Worm (Caenorhabditis elegans) whole organism, late embryonic: ENCODE measurements around the gene haao-1.

Experiments
- ama-1 ChIP-seq: fragments of 150-350 bp; optimal IDR thresholded peaks from 2 replicates; lab custom pipeline; 2014
- fkh-10 ChIP-seq: fragments of 150-350 bp; optimal IDR thresholded peaks from 2 replicates; lab custom pipeline; 2014; ENCODE audit warnings: missing biosample characterization, missing genetic modification reagents, missing genetic modification characterization
- pag-3 ChIP-seq: sonication (generic microtip); optimal IDR thresholded peaks from 2 replicates; lab custom pipeline; 2016; ENCODE audit warnings: missing compliant biosample characterization, missing genetic modification characterization, borderline replicate concordance

DNA sequence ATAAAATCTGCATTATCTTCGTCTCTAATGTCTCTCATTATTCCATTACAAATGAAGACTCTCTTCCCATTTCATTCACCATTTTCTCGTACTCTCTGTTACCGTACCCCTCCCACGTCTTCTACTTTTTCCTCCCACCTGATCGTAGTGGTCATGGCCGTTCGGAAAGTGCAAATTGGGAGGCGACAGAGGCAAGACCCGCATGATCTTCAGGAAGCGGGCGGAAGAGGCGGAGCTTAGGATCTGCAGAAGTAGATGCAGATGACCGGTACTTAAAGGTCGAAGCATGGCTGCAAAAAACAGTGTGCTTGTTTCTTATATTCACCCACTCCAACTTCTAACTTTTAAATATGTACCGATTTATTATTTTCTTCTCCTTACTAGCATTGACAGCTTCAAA lies 26.8 kb upstream of the haao-1 start, which contains the start of gene nas-3:
- TF ChIP-seq fkh-10 (GFP tag; lab: Kevin White, UChicago) (no peak), pag-3 (tag; lab: Kevin White, UChicago) (no peak), ama-1 (lab: Kevin White, UChicago) (no peak)
